Fruit fly (Drosophila melanogaster): ENCODE data around the gene grnd.

DNA sequence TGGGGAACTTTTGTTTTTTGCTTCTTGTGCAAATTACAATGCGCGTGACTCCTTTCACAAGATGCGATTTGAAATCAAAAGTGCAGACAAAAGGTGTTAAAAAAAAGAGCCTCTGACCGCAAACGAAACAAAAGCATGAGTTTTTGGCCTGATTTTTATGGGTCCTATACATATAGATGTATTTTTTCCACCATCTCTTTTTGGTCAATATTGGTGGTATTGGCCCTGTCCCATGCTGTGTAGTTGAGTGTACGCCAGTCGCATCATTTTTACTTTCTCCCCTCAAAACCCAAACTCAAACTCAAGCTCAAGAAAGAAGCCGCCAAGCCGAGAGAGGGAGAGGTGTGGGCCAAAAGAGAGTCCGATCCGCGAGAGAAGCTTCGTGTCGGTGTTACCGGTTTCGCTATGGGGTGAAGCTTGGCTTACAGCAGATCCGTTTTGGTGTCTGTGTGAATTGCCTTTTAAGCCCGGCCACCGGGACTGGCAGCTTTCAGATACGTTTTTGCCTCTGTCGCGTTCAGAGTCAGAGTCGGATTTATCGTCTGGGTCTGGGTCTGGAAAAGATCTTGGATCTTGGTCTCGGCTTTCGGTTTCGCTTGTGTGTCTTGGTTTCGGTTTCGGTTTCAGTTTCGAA lies 31.9 kb downstream of the grnd start, which contains the start of gene CG10211:
- TF ChIP-seq pan (optimal IDR thresholded peaks at IDR 0.05) (no peak), usp (GFP tag; optimal IDR thresholded peaks at IDR 0.05) (no peak), Dll (optimal IDR thresholded peaks at IDR 0.05) (no peak), EcR (GFP tag; optimal IDR thresholded peaks at IDR 0.05) (no peak), psq (optimal IDR thresholded peaks at IDR 0.05) (no peak), CG8478 (optimal IDR thresholded peaks at IDR 0.05) (no peak)

Measured in whole organism.